Fruit fly (Drosophila melanogaster): ENCODE results near the gene PIG-T.

DNA sequence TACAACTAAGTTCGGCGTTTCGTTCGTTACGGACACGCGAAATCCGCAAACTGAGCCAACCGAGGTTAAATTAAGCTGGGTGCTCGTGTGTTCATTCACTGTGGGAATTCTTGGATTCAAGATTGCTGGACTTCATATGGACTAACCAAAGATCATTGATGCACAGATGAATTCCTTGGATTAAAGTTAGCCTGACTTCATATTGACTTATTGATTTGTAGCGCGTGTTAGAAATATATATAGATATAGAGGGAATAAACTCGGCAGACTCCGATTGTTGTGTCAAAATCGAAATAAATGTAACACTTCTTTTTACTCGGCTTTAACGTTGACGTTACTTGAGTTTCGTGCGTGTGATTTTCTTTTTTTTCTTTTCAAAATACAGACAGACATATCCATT, 21.6 kb downstream of the PIG-T start, which contains the start of gene CG1387:
- no peak for TF ChIP-seq psq (optimal IDR thresholded peaks at IDR 0.05)
- TF ChIP-seq ttk (optimal IDR thresholded peaks at IDR 0.05): no peak
- TF ChIP-seq h (optimal IDR thresholded peaks at IDR 0.05): no peak
- TF ChIP-seq Myc (optimal IDR thresholded peaks at IDR 0.05): no peak
- no peak for TF ChIP-seq insv (optimal IDR thresholded peaks at IDR 0.05)

Measured in Kc167 (cell line).